Worm (Caenorhabditis elegans) whole organism, young adult: ENCODE data around the gene str-155.

Experiments used
- B0019.2 ChIP-seq: fragments of 200-800 bp; sonication (Bioruptor generic); conservative IDR thresholded peaks from 2 replicates; pipeline ENCODE4 v1.3.6; 2022; ENCODE audit warnings: missing genetic modification reagents, missing genetic modification characterization, missing compliant biosample characterization
- B0261.1 ChIP-seq: sonication (generic microtip); optimal IDR thresholded peaks from 2 replicates; lab custom pipeline; 2016; ENCODE audit warnings: mild to moderate bottlenecking, missing genetic modification characterization, moderate library complexity, missing compliant biosample characterization
- C17E4.6 ChIP-seq: fragments of 200-800 bp; sonication (Bioruptor generic); IDR thresholded peaks from 2 replicates; pipeline ENCODE4 v1.3.6; 2022; ENCODE audit warnings: missing genetic modification reagents, missing genetic modification characterization, missing compliant biosample characterization
- F23B12.7 ChIP-seq: sonication (generic microtip); optimal IDR thresholded peaks from 2 replicates; lab custom pipeline; 2017; ENCODE audit warnings: missing genetic modification characterization, mild to moderate bottlenecking, missing compliant biosample characterization, antibody characterized with exemption, moderate library complexity; ENCODE audit not compliant: insufficient read depth
- F33H1.4 ChIP-seq: fragments of 200-800 bp; sonication (Bioruptor generic); IDR thresholded peaks from 2 replicates; pipeline ENCODE4 v1.3.6; 2022; ENCODE audit warnings: missing genetic modification reagents, missing genetic modification characterization, missing compliant biosample characterization
- F37B4.10 ChIP-seq: fragments of 200-800 bp; sonication (Bioruptor generic); IDR thresholded peaks from 2 replicates; pipeline ENCODE4 v1.3.6; 2022; ENCODE audit warnings: missing genetic modification characterization, missing compliant biosample characterization
- F55B11.4 ChIP-seq: sonication (generic microtip); optimal IDR thresholded peaks from 2 replicates; lab custom pipeline; 2016; ENCODE audit warnings: missing compliant biosample characterization, missing genetic modification characterization, borderline replicate concordance; ENCODE audit not compliant: insufficient read depth
- F57C9.4 ChIP-seq: sonication (generic microtip); optimal IDR thresholded peaks from 2 replicates; lab custom pipeline; 2017; ENCODE audit warnings: mild to moderate bottlenecking, missing genetic modification characterization, missing compliant biosample characterization
- T07F8.4 ChIP-seq: sonication (generic microtip); optimal IDR thresholded peaks from 2 replicates; lab custom pipeline; 2016; ENCODE audit warnings: mild to moderate bottlenecking, missing genetic modification characterization, moderate library complexity, missing compliant biosample characterization
- Y53F4B.3 ChIP-seq: fragments of 200-800 bp; sonication (Bioruptor generic); IDR thresholded peaks from 2 replicates; pipeline ENCODE4 v1.3.6; 2022; ENCODE audit warnings: missing genetic modification reagents, missing genetic modification characterization, missing compliant biosample characterization
- atf-7 ChIP-seq: sonication (generic microtip); optimal IDR thresholded peaks from 2 replicates; lab custom pipeline; 2017; ENCODE audit warnings: mild to moderate bottlenecking, missing genetic modification characterization, missing compliant biosample characterization
- cebp-1 ChIP-seq, 2 experiments: fragments of 200-800 bp in 1 of 2; sonication (Bioruptor generic) in 1 of 2; sonication (generic microtip) in 1 of 2; IDR thresholded peaks in 1 of 2; optimal IDR thresholded peaks in 1 of 2; 2 replicates each; pipeline versions ENCODE4 v1.3.6 to Lab custom; 2017 to 2022; ENCODE audit warnings: missing compliant biosample characterization in 2 of 2, missing genetic modification characterization in 2 of 2, mild to moderate bottlenecking in 1 of 2, missing genetic modification reagents in 1 of 2, moderate library complexity in 1 of 2
- cebp-2 ChIP-seq: fragments of 200-800 bp; sonication (Bioruptor generic); IDR thresholded peaks from 2 replicates; pipeline ENCODE4 v1.3.6; 2022; ENCODE audit warnings: missing genetic modification characterization, missing compliant biosample characterization
- ceh-79 ChIP-seq: sonication (generic microtip); optimal IDR thresholded peaks from 2 replicates; lab custom pipeline; 2017; ENCODE audit warnings: mild to moderate bottlenecking, missing genetic modification characterization, missing compliant biosample characterization
- ceh-91 ChIP-seq: fragments of 200-800 bp; sonication (Bioruptor generic); IDR thresholded peaks from 2 replicates; pipeline ENCODE4 v1.3.6; 2022; ENCODE audit warnings: missing genetic modification reagents, missing genetic modification characterization, missing compliant biosample characterization
- dpl-1 ChIP-seq: fragments of 150-350 bp; optimal IDR thresholded peaks from 2 replicates; lab custom pipeline; 2014; ENCODE audit warnings: missing biosample characterization, missing genetic modification reagents, missing genetic modification characterization
- egrh-3 ChIP-seq: fragments of 200-800 bp; sonication (Bioruptor generic); IDR thresholded peaks from 2 replicates; pipeline ENCODE4 v1.3.6; 2022; ENCODE audit warnings: missing genetic modification reagents, missing genetic modification characterization, missing compliant biosample characterization
- ekl-4 ChIP-seq: fragments of 200-800 bp; sonication (Bioruptor generic); IDR thresholded peaks from 2 replicates; pipeline ENCODE4 v1.3.6; 2022; ENCODE audit warnings: missing genetic modification reagents, missing genetic modification characterization, missing compliant biosample characterization
- ets-4 ChIP-seq: fragments of 200-800 bp; sonication (Bioruptor generic); optimal IDR thresholded peaks from 2 replicates; lab custom pipeline; 2018; ENCODE audit warnings: mild to moderate bottlenecking, missing genetic modification characterization, missing compliant biosample characterization
- hlh-12 ChIP-seq: sonication (generic microtip); optimal IDR thresholded peaks from 2 replicates; lab custom pipeline; 2016; ENCODE audit warnings: missing genetic modification characterization, missing compliant biosample characterization
- hsf-1 ChIP-seq: fragments of 200-800 bp; sonication (Bioruptor generic); IDR thresholded peaks from 2 replicates; pipeline ENCODE4 v1.3.6; 2022; ENCODE audit warnings: missing genetic modification reagents, missing genetic modification characterization, missing compliant biosample characterization
- let-526 ChIP-seq: fragments of 200-800 bp; sonication (Bioruptor generic); IDR thresholded peaks from 2 replicates; pipeline ENCODE4 v1.3.6; 2022; ENCODE audit warnings: missing genetic modification reagents, missing genetic modification characterization, missing compliant biosample characterization
- lin-35 ChIP-seq, 3 experiments: fragments of 150-350 bp in 2 of 3; sonication (generic microtip) in 1 of 3; optimal IDR thresholded peaks; 2 replicates each; lab custom pipeline; 2014 to 2018; ENCODE audit warnings: missing biosample characterization in 3 of 3, missing genetic modification characterization in 3 of 3, missing genetic modification reagents in 3 of 3
- lin-54 ChIP-seq: fragments of 200-800 bp; sonication (Bioruptor generic); optimal IDR thresholded peaks from 2 replicates; lab custom pipeline; 2018; ENCODE audit warnings: mild to moderate bottlenecking, missing genetic modification characterization, missing compliant biosample characterization
- lir-1 ChIP-seq: fragments of 200-800 bp; sonication (Bioruptor generic); conservative IDR thresholded peaks from 2 replicates; pipeline ENCODE4 v1.3.6; 2022; ENCODE audit warnings: missing genetic modification reagents, missing genetic modification characterization, missing compliant biosample characterization
- madf-10 ChIP-seq: sonication (generic microtip); optimal IDR thresholded peaks from 2 replicates; lab custom pipeline; 2016; ENCODE audit warnings: mild to moderate bottlenecking, missing genetic modification characterization, missing compliant biosample characterization
- madf-3 ChIP-seq: fragments of 200-800 bp; sonication (Bioruptor generic); IDR thresholded peaks from 2 replicates; pipeline ENCODE4 v1.3.6; 2022; ENCODE audit warnings: missing genetic modification reagents, missing genetic modification characterization, missing compliant biosample characterization
- madf-8 ChIP-seq: fragments of 200-800 bp; sonication (Bioruptor generic); conservative IDR thresholded peaks from 2 replicates; pipeline ENCODE4 v1.3.6; 2022; ENCODE audit warnings: missing genetic modification reagents, missing genetic modification characterization, missing compliant biosample characterization
- mxl-1 ChIP-seq: sonication (generic microtip); optimal IDR thresholded peaks from 2 replicates; lab custom pipeline; 2016; ENCODE audit warnings: missing genetic modification characterization, missing compliant biosample characterization
- nfya-1 ChIP-seq: sonication (generic microtip); optimal IDR thresholded peaks from 2 replicates; lab custom pipeline; 2017; ENCODE audit warnings: antibody characterized with exemption, missing compliant biosample characterization, missing genetic modification characterization, borderline replicate concordance; ENCODE audit not compliant: insufficient read depth
- nfyb-1 ChIP-seq: fragments of 200-800 bp; sonication (Bioruptor generic); IDR thresholded peaks from 2 replicates; pipeline ENCODE4 v1.3.6; 2022; ENCODE audit warnings: missing genetic modification reagents, missing genetic modification characterization, missing compliant biosample characterization
- nhr-120 ChIP-seq: fragments of 200-800 bp; sonication (Bioruptor generic); IDR thresholded peaks from 2 replicates; pipeline ENCODE4 v1.3.6; 2022; ENCODE audit warnings: missing genetic modification characterization, missing compliant biosample characterization
- nhr-80 ChIP-seq: sonication (generic microtip); optimal IDR thresholded peaks from 2 replicates; lab custom pipeline; 2016; ENCODE audit warnings: missing genetic modification characterization, missing compliant biosample characterization
- nhr-90 ChIP-seq: sonication (generic microtip); optimal IDR thresholded peaks from 2 replicates; lab custom pipeline; 2016; ENCODE audit warnings: missing genotype, mild to moderate bottlenecking, missing genetic modification characterization, missing compliant biosample characterization
- pha-4 ChIP-seq: fragments of 150-350 bp; sonication (generic microtip); optimal IDR thresholded peaks from 2 replicates; lab custom pipeline; 2014; ENCODE audit warnings: missing biosample characterization, missing genetic modification reagents, missing genetic modification characterization
- rpc-1 ChIP-seq, 2 experiments: fragments of 150-350 bp in 1 of 2; sonication (generic microtip) in 1 of 2; optimal IDR thresholded peaks; 2 replicates each; lab custom pipeline; 2014 to 2018; ENCODE audit warnings: missing biosample characterization in 1 of 2, missing genetic modification characterization in 1 of 2, missing genetic modification reagents in 1 of 2, missing genotype in 1 of 2
- sdz-38 ChIP-seq: sonication (generic microtip); optimal IDR thresholded peaks from 2 replicates; lab custom pipeline; 2016; ENCODE audit warnings: missing genotype, missing genetic modification characterization, missing compliant biosample characterization
- sptf-2 ChIP-seq: fragments of 200-800 bp; sonication (Bioruptor generic); optimal IDR thresholded peaks from 2 replicates; lab custom pipeline; 2018; ENCODE audit warnings: mild to moderate bottlenecking, missing genetic modification characterization, missing compliant biosample characterization
- tbp1 ChIP-seq: fragments of 200-800 bp; sonication (Bioruptor generic); optimal IDR thresholded peaks from 2 replicates; lab custom pipeline; 2018; ENCODE audit warnings: mild to moderate bottlenecking, missing genetic modification characterization, missing compliant biosample characterization
- zim-3 ChIP-seq: sonication (generic microtip); optimal IDR thresholded peaks from 2 replicates; lab custom pipeline; 2017; ENCODE audit warnings: mild to moderate bottlenecking, missing genetic modification characterization, moderate library complexity, missing compliant biosample characterization
- ztf-26 ChIP-seq: sonication (generic microtip); optimal IDR thresholded peaks from 2 replicates; lab custom pipeline; 2017; ENCODE audit warnings: missing genetic modification characterization, missing compliant biosample characterization

str-155 gene

DNA sequence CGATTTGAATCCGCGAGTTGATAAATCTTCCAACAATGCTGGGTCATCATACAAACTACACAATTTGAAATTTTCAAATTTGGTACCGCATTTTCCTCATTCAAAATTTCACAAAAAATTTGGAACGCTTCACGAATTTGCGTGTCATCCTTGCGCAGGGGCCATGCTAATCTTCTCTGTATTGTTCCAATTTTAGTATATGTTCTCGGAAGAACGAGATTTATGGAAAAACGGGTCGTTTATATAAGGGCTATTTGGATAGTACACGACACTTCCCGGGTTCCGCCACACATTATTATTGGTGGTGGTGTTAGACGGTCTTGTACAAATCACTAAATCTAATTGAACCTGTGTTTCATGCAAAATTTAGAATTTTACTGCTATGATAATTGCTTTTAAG, 30.4 kb upstream of the str-155 start (continued):
- TF ChIP-seq B0019.2 (GFP tag; lab: Robert Waterston, UW) (no peak), F37B4.10 (GFP tag; lab: Robert Waterston, UW) (no peak), B0261.1 (tag; lab: Kevin White, UChicago) (peak; percentile 53), F23B12.7 (no peak), ceh-91 (GFP tag; lab: Robert Waterston, UW) (no peak), nhr-120 (GFP tag; lab: Robert Waterston, UW) (no peak), ekl-4 (no peak; the same call in 1 of the 2 replicates), hlh-12 (tag; lab: Kevin White, UChicago) (no peak), cebp-2 (no peak), madf-8 (GFP tag; lab: Robert Waterston, UW) (no peak), F55B11.4 (tag; lab: Kevin White, UChicago) (no peak), sdz-38 (no peak)

DNA sequence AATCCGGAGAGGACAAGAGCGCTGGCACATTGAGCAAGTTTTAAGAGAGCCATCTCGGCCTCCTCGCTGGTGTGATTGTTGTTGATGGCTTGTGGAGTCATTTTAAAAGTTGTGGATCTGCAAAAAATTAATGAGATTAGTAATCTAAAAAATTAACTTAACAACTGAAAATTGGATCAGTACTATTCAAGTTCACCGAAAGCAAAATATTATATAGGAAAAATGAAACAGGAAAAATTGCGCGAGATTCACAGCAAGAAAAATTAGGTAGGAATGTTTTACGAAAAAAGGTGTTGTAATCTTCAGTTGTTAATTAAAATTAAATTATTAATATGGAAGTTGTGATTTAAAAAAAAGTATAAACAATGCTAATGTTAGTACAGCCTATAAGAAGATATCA, 28.5 kb upstream of the str-155 start, which contains the start of gene T08B6.1:
TSS of gene T08B6.1 (minus strand) at position 101 of the 400 bp plus-strand sequence.
- TF ChIP-seq rpc-1 (optimal IDR thresholded peaks at IDR 0.05; lab: Kevin White, UChicago) (no peak), rpc-1 (tag; optimal IDR thresholded peaks at IDR 0.05; lab: Kevin White, UChicago) (no peak), lin-54 (no peak), ceh-79 (tag; lab: Kevin White, UChicago) (no peak), egrh-3 (no peak), atf-7 (tag; lab: Kevin White, UChicago) (no peak), nfya-1 (tag; lab: Kevin White, UChicago) (no peak), C17E4.6 (GFP tag; lab: Robert Waterston, UW) (no peak), lin-35 (GFP tag; optimal IDR thresholded peaks at IDR 0.05; lab: Kevin White, UChicago) (no peak), lir-1 (GFP tag; lab: Robert Waterston, UW) (no peak), F55B11.4 (tag; lab: Kevin White, UChicago) (no peak), ets-4 (GFP tag; lab: Kevin White, UChicago) (no peak), Y53F4B.3 (GFP tag; lab: Robert Waterston, UW) (no peak), let-526 (no peak), hsf-1 (GFP tag; lab: Robert Waterston, UW) (no peak), ztf-26 (tag; lab: Kevin White, UChicago) (no peak), F33H1.4 (GFP tag; lab: Robert Waterston, UW) (no peak), F57C9.4 (tag; lab: Kevin White, UChicago) (no peak), cebp-1 (GFP tag; IDR thresholded peaks at IDR 0.05; lab: Robert Waterston, UW) (no peak), cebp-1 (tag; optimal IDR thresholded peaks at IDR 0.05; lab: Kevin White, UChicago) (no peak), zim-3 (no peak)

DNA sequence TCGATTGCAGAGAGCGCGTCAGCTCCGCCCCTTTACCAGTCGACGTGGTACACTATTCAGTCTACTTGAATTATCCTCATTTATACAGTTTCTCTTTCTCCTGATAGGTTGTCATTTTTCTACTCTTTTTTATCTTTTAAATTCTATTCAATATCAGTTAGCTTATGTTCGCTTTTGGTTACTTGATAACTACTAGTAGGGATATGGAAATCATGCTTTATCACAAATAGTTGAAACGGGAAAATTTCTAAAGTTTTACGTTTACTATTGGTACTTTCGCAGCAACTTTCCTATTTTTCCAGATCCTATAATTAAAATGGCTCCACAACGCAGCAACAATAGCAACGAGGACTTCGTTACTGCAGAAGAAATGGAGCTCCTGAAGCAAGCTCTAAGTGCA, 26.2 kb upstream of the str-155 start, which contains the start of gene sgnh-1:
TSS of gene sgnh-1 (plus strand) at position 301 of the 400 bp plus-strand sequence.
- TF ChIP-seq F57C9.4 (tag; lab: Kevin White, UChicago) (no peak), madf-10 (tag; lab: Kevin White, UChicago) (no peak), tbp1 (GFP tag; lab: Kevin White, UChicago) (no peak), nhr-90 (tag; lab: Kevin White, UChicago) (no peak), T07F8.4 (tag; lab: Kevin White, UChicago) (no peak), C17E4.6 (GFP tag; lab: Robert Waterston, UW) (no peak), madf-3 (GFP tag; lab: Robert Waterston, UW) (no peak), nhr-80 (tag; lab: Kevin White, UChicago) (no peak), sptf-2 (no peak), nfyb-1 (GFP tag; lab: Robert Waterston, UW) (no peak), lin-54 (no peak), pha-4 (tag; lab: Kevin White, UChicago) (no peak), mxl-1 (tag; lab: Kevin White, UChicago) (no peak), dpl-1 (GFP tag; lab: Kevin White, UChicago) (no peak)
